ENCODE assay signal across 1 fruit fly cellular context in the genomic region with DNA sequence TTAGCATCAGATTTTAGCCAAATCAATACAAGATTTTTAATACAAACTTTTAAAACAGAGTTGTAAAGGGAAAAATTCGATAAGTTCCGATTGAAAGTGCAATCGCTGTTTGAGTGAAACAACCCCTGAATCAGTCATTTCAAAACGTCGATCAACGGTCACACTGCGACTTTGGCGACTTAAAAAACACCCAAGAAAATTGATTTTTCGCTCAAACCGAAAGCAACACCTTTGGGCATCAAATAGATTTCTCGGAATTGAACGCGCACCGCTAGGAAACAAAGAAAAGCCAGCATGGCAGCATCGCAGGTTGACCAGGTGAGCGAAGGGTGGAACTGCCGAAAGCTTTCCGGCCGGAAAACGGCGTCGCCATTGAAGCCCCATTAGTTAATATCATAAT.
TF ChIP-seq lines count a peak whose summit lies in the region.

TSS of gene Arl6IP1 (plus strand) at position 15 of the 400 bp plus-strand sequence.

TF ChIP-seq in whole organism, embryonic, 481 proteins besides CTCF, POLR2A, EP300 and RAD21 (continued from another document):
- TF ChIP-seq Oaz (GFP tag; IDR thresholded peaks at IDR 0.05; lab: Robert Waterston, UW), result no peak
- TF ChIP-seq tap (tag; optimal IDR thresholded peaks at IDR 0.05; lab: Kevin White, UChicago), result no peak
- peak; percentile 80 for TF ChIP-seq z (GFP tag; IDR thresholded peaks at IDR 0.05; lab: Robert Waterston, UW)
- no peak for TF ChIP-seq lov (optimal IDR thresholded peaks at IDR 0.05; lab: Kevin White, UChicago)
- TF ChIP-seq lov (GFP tag; IDR thresholded peaks at IDR 0.05; lab: Robert Waterston, UW), result no peak
- peak; percentile 30; the same call in 1 of the 2 replicates for TF ChIP-seq seq (GFP tag; IDR thresholded peaks at IDR 0.05; lab: Robert Waterston, UW)
- no peak for TF ChIP-seq CG9215 (GFP tag; IDR thresholded peaks at IDR 0.05; lab: Robert Waterston, UW)
- 0 out of 2 replicates have a peak, but pooled peaks have one; percentile 11 for TF ChIP-seq vvl (GFP tag; IDR thresholded peaks at IDR 0.05; lab: Robert Waterston, UW)
- TF ChIP-seq MTF-1 (GFP tag; optimal IDR thresholded peaks at IDR 0.05; lab: Kevin White, UChicago; ENCODE audit: borderline replicate concordance), result no peak
- TF ChIP-seq Bdp1 (GFP tag; optimal IDR thresholded peaks at IDR 0.05; lab: Kevin White, UChicago), result no peak
- TF ChIP-seq Doc2 (GFP tag; IDR thresholded peaks at IDR 0.05; lab: Robert Waterston, UW), result no peak
- no peak for TF ChIP-seq ATbp (GFP tag; optimal IDR thresholded peaks at IDR 0.05; lab: Kevin White, UChicago)
- no peak for TF ChIP-seq CG12104 (GFP tag; optimal IDR thresholded peaks at IDR 0.05; lab: Kevin White, UChicago)
- TF ChIP-seq CG9797 (GFP tag; optimal IDR thresholded peaks at IDR 0.05; lab: Kevin White, UChicago), result peak; percentile 86
- TF ChIP-seq CG13775 (GFP tag; optimal IDR thresholded peaks at IDR 0.05; lab: Kevin White, UChicago), result no peak
- no peak for TF ChIP-seq gt (GFP tag; IDR thresholded peaks at IDR 0.05; lab: Robert Waterston, UW)
- no peak for TF ChIP-seq Dek (tag; optimal IDR thresholded peaks at IDR 0.05; lab: Kevin White, UChicago)
- peak; percentile 58 for TF ChIP-seq CG15514 (GFP tag; optimal IDR thresholded peaks at IDR 0.05; lab: Kevin White, UChicago)
- no peak for TF ChIP-seq CG43689 (GFP tag; IDR thresholded peaks at IDR 0.05; lab: Robert Waterston, UW)
- peak; percentile 36 for TF ChIP-seq Sin3A (optimal IDR thresholded peaks at IDR 0.05; lab: Kevin White, UChicago)
- no peak for TF ChIP-seq CG31441 (GFP tag; IDR thresholded peaks at IDR 0.05; lab: Robert Waterston, UW)
- no peak for TF ChIP-seq fd64A (GFP tag; optimal IDR thresholded peaks at IDR 0.05; lab: Kevin White, UChicago)
- no peak for TF ChIP-seq da (GFP tag; optimal IDR thresholded peaks at IDR 0.05; lab: Kevin White, UChicago)
- TF ChIP-seq ac (GFP tag; optimal IDR thresholded peaks at IDR 0.05; lab: Kevin White, UChicago), result no peak
- no peak for TF ChIP-seq CG10366 (GFP tag; IDR thresholded peaks at IDR 0.05; lab: Robert Waterston, UW)
- TF ChIP-seq MESR4 (GFP tag; optimal IDR thresholded peaks at IDR 0.05; lab: Kevin White, UChicago), result peak; percentile 72
- no peak for TF ChIP-seq CG1024 (GFP tag; IDR thresholded peaks at IDR 0.05; lab: Robert Waterston, UW)
- no peak for TF ChIP-seq ttk (GFP tag; IDR thresholded peaks at IDR 0.05; lab: Robert Waterston, UW)
- TF ChIP-seq Fer1 (GFP tag; optimal IDR thresholded peaks at IDR 0.05; lab: Kevin White, UChicago), result no peak
- TF ChIP-seq CG12299 (tag; optimal IDR thresholded peaks at IDR 0.05; lab: Kevin White, UChicago), result no peak
- TF ChIP-seq az2 (GFP tag; optimal IDR thresholded peaks at IDR 0.05; lab: Kevin White, UChicago), result no peak
- TF ChIP-seq CG8388 (GFP tag; optimal IDR thresholded peaks at IDR 0.05; lab: Kevin White, UChicago), result no peak
